Fruit fly (Drosophila melanogaster) whole organism, embryonic: ENCODE data around the gene CG31548.

Source experiments
- Bteb2 ChIP-seq: fragments of 200-800 bp; sonication (Bioruptor generic); optimal IDR thresholded peaks from 2 replicates; lab custom pipeline; 2016; ENCODE audit warnings: missing biosample characterization, missing genetic modification characterization
- CG10654 ChIP-seq: fragments of 200-800 bp; sonication (Bioruptor generic); optimal IDR thresholded peaks from 2 replicates; lab custom pipeline; 2016; ENCODE audit warnings: missing biosample characterization, missing genetic modification characterization
- CG12155 ChIP-seq: fragments of 200-800 bp; sonication (Bioruptor generic); optimal IDR thresholded peaks from 3 replicates; lab custom pipeline; 2016; ENCODE audit warnings: missing biosample characterization, missing genetic modification characterization
- CG12769 ChIP-seq: fragments of 200-800 bp; sonication (Bioruptor generic); optimal IDR thresholded peaks from 2 replicates; lab custom pipeline; 2019; ENCODE audit warnings: missing biosample characterization, mild to moderate bottlenecking, missing genetic modification characterization, moderate library complexity
- CG15011 ChIP-seq: fragments of 200-800 bp; sonication (Bioruptor generic); optimal IDR thresholded peaks from 3 replicates; lab custom pipeline; 2018; ENCODE audit warnings: missing biosample characterization, mild to moderate bottlenecking, missing genetic modification characterization
- CG15073 ChIP-seq: fragments of 200-800 bp; sonication (Bioruptor generic); optimal IDR thresholded peaks from 2 replicates; lab custom pipeline; 2016; ENCODE audit warnings: missing biosample characterization, missing genetic modification characterization
- CG15514 ChIP-seq: fragments of 200-800 bp; sonication (Bioruptor generic); optimal IDR thresholded peaks from 3 replicates; lab custom pipeline; 2017; ENCODE audit warnings: missing biosample characterization, missing genetic modification characterization, mild to moderate bottlenecking, moderate library complexity, missing genetic modification reagents
- CG16863 ChIP-seq: fragments of 200-800 bp; sonication (Bioruptor generic); optimal IDR thresholded peaks from 3 replicates; lab custom pipeline; 2016; ENCODE audit warnings: missing biosample characterization, missing genetic modification characterization
- CG18011 ChIP-seq: fragments of 200-800 bp; sonication (Bioruptor generic); optimal IDR thresholded peaks from 2 replicates; lab custom pipeline; 2017; ENCODE audit warnings: missing biosample characterization, missing genetic modification characterization, mild to moderate bottlenecking, moderate library complexity, missing genotype
- CG18764 ChIP-seq: fragments of 200-800 bp; sonication (Bioruptor generic); optimal IDR thresholded peaks from 3 replicates; lab custom pipeline; 2016; ENCODE audit warnings: missing biosample characterization, missing genetic modification characterization
- CG2199 ChIP-seq: fragments of 200-800 bp; sonication (Bioruptor generic); IDR thresholded peaks from 3 replicates; pipeline ENCODE4 v1.3.6; 2022; ENCODE audit warnings: missing biosample characterization, missing genetic modification characterization
- CG32532 ChIP-seq: fragments of 200-800 bp; sonication (Bioruptor generic); IDR thresholded peaks from 2 replicates; pipeline ENCODE4 v1.3.6; 2022; ENCODE audit warnings: missing biosample characterization, missing genetic modification characterization
- CG4820 ChIP-seq: fragments of 200-800 bp; sonication (Bioruptor generic); optimal IDR thresholded peaks from 3 replicates; lab custom pipeline; 2016; ENCODE audit warnings: missing biosample characterization, missing genetic modification characterization
- CG7928 ChIP-seq: fragments of 200-800 bp; sonication (Bioruptor generic); optimal IDR thresholded peaks from 2 replicates; lab custom pipeline; 2017; ENCODE audit warnings: missing biosample characterization, mild to moderate bottlenecking, missing genetic modification characterization
- CG9817 ChIP-seq: fragments of 200-800 bp; sonication (Bioruptor generic); optimal IDR thresholded peaks from 2 replicates; lab custom pipeline; 2018; ENCODE audit warnings: missing biosample characterization, mild to moderate bottlenecking, missing genetic modification characterization, moderate library complexity
- CTCF ChIP-seq: fragments of 200-800 bp; sonication (Bioruptor generic); optimal IDR thresholded peaks from 2 replicates; lab custom pipeline; 2017; ENCODE audit warnings: missing biosample characterization, mild to moderate bottlenecking, missing genetic modification characterization, moderate library complexity
- D19B ChIP-seq: fragments of 200-800 bp; sonication (Bioruptor generic); optimal IDR thresholded peaks from 2 replicates; lab custom pipeline; 2017; ENCODE audit warnings: missing biosample characterization, mild to moderate bottlenecking, missing genetic modification characterization
- Dbx ChIP-seq: fragments of 200-800 bp; sonication (Bioruptor generic); IDR thresholded peaks from 3 replicates; pipeline ENCODE4 v1.3.6; 2022; ENCODE audit warnings: missing biosample characterization, missing genetic modification characterization
- Deaf1 ChIP-seq: fragments of 200-800 bp; optimal IDR thresholded peaks from 3 replicates; lab custom pipeline; 2019; ENCODE audit warnings: missing biosample characterization, mild to moderate bottlenecking, missing genetic modification characterization, moderate library complexity
- Dip2 ChIP-seq: fragments of 200-800 bp; sonication (Bioruptor generic); IDR thresholded peaks from 2 replicates; pipeline ENCODE4 v1.3.6; 2022; ENCODE audit warnings: missing biosample characterization, missing genetic modification characterization
- Dip3 ChIP-seq: fragments of 200-800 bp; sonication (Bioruptor generic); optimal IDR thresholded peaks from 3 replicates; lab custom pipeline; 2016; ENCODE audit warnings: missing biosample characterization, missing genetic modification characterization
- Doc3 ChIP-seq: fragments of 200-800 bp; sonication (Bioruptor generic); IDR thresholded peaks from 3 replicates; pipeline ENCODE4 v1.3.6; 2022; ENCODE audit warnings: missing biosample characterization, missing genetic modification characterization; ENCODE audit not compliant: partially characterized antibody
- Eip74EF ChIP-seq, 2 experiments: fragments of 200-800 bp in 1 of 2; fragments of >200 bp in 1 of 2; sonication (Bioruptor generic) in 1 of 2; optimal IDR thresholded peaks; 2 replicates each; lab custom pipeline; 2017 to 2019; ENCODE audit warnings: missing biosample characterization in 2 of 2, missing genetic modification characterization in 2 of 2, mild to moderate bottlenecking in 1 of 2, moderate library complexity in 1 of 2
- HmgZ ChIP-seq: fragments of 200-800 bp; sonication (Bioruptor generic); optimal IDR thresholded peaks from 2 replicates; lab custom pipeline; 2018; ENCODE audit warnings: missing biosample characterization, mild to moderate bottlenecking, missing genetic modification characterization
- Hr3 ChIP-seq: fragments of 200-800 bp; sonication (Bioruptor generic); optimal IDR thresholded peaks from 3 replicates; lab custom pipeline; 2016; ENCODE audit warnings: missing biosample characterization, missing genetic modification characterization
- Lim3 ChIP-seq: fragments of 200-800 bp; sonication (Bioruptor generic); IDR thresholded peaks from 2 replicates; pipeline ENCODE4 v1.3.6; 2022; ENCODE audit warnings: missing biosample characterization, missing genetic modification characterization
- Med ChIP-seq: fragments of 200-800 bp; sonication (Bioruptor generic); peaks from one replicate; lab custom pipeline; 2016; ENCODE audit warnings: missing biosample characterization, missing genetic modification characterization, mild to moderate bottlenecking, inconsistent platforms, moderate library complexity
- Optix ChIP-seq: fragments of 200-800 bp; sonication (Bioruptor generic); IDR thresholded peaks from 3 replicates; pipeline ENCODE4 v1.3.6; 2022; ENCODE audit warnings: missing biosample characterization, missing genetic modification characterization
- Pdp1 ChIP-seq, 2 experiments: fragments of 200-800 bp; sonication (Bioruptor generic); optimal IDR thresholded peaks; 3 replicates each; lab custom pipeline; 2016; ENCODE audit warnings: missing biosample characterization in 2 of 2, missing genetic modification characterization in 2 of 2, mild to moderate bottlenecking in 1 of 2, moderate library complexity in 1 of 2
- Ravus ChIP-seq: fragments of 200-800 bp; sonication (Bioruptor generic); IDR thresholded peaks from 2 replicates; pipeline ENCODE4 v1.3.6; 2022; ENCODE audit warnings: missing biosample characterization, missing genetic modification characterization
- Sry-δ ChIP-seq: fragments of 200-800 bp; sonication (Bioruptor generic); optimal IDR thresholded peaks from 2 replicates; lab custom pipeline; 2016; ENCODE audit warnings: missing biosample characterization, missing genetic modification characterization
- Tbp ChIP-seq: fragments of >200 bp; optimal IDR thresholded peaks from 2 replicates; lab custom pipeline; 2018; ENCODE audit warnings: missing biosample characterization, missing genetic modification characterization
- Vsx1 ChIP-seq: fragments of 200-800 bp; sonication (Bioruptor generic); optimal IDR thresholded peaks from 2 replicates; lab custom pipeline; 2017; ENCODE audit warnings: missing biosample characterization, mild to moderate bottlenecking, missing genetic modification characterization, missing genetic modification reagents
- Xbp1 ChIP-seq: fragments of 200-800 bp; sonication (Bioruptor generic); optimal IDR thresholded peaks from 3 replicates; lab custom pipeline; 2016; ENCODE audit warnings: missing biosample characterization, mild to moderate bottlenecking, missing genetic modification characterization
- corto ChIP-seq: fragments of 200-800 bp; sonication (Bioruptor generic); optimal IDR thresholded peaks from 2 replicates; lab custom pipeline; 2016; ENCODE audit warnings: missing biosample characterization, mild to moderate bottlenecking, missing genetic modification characterization, moderate library complexity
- crp ChIP-seq, 2 experiments: fragments of 200-800 bp; sonication (Bioruptor generic); optimal IDR thresholded peaks; 2 replicates in 1 of 2; 3 replicates in 1 of 2; lab custom pipeline; 2017; ENCODE audit warnings: missing biosample characterization in 2 of 2, missing genetic modification characterization in 2 of 2, mild to moderate bottlenecking in 1 of 2, moderate library complexity in 1 of 2
- da ChIP-seq: fragments of 200-800 bp; sonication (Bioruptor generic); optimal IDR thresholded peaks from 2 replicates; lab custom pipeline; 2016; ENCODE audit warnings: missing biosample characterization, missing genetic modification characterization
- dmrt11E ChIP-seq: fragments of 200-800 bp; sonication (Bioruptor generic); optimal IDR thresholded peaks from 3 replicates; lab custom pipeline; 2018; ENCODE audit warnings: missing biosample characterization, mild to moderate bottlenecking, missing genetic modification characterization, moderate library complexity
- gcm2 ChIP-seq: fragments of 200-800 bp; sonication (Bioruptor generic); optimal IDR thresholded peaks from 2 replicates; lab custom pipeline; 2016; ENCODE audit warnings: missing biosample characterization, missing genetic modification characterization
- kay ChIP-seq: fragments of 200-800 bp; sonication (Bioruptor generic); optimal IDR thresholded peaks from 2 replicates; lab custom pipeline; 2016; ENCODE audit warnings: missing biosample characterization, missing genetic modification characterization
- mirr ChIP-seq: fragments of 200-800 bp; sonication (Bioruptor generic); optimal IDR thresholded peaks from 3 replicates; lab custom pipeline; 2018; ENCODE audit warnings: missing biosample characterization, mild to moderate bottlenecking, missing genetic modification characterization
- nom ChIP-seq: fragments of 200-800 bp; sonication (Bioruptor generic); optimal IDR thresholded peaks from 2 replicates; lab custom pipeline; 2017; ENCODE audit warnings: missing biosample characterization, missing genetic modification characterization, mild to moderate bottlenecking, moderate library complexity, missing genetic modification reagents
- onecut ChIP-seq: fragments of 200-800 bp; sonication (Bioruptor generic); IDR thresholded peaks from 2 replicates; pipeline ENCODE4 v1.3.6; 2022; ENCODE audit warnings: missing biosample characterization, missing genetic modification characterization
- schlank ChIP-seq: fragments of 200-800 bp; sonication (Bioruptor generic); optimal IDR thresholded peaks from 2 replicates; lab custom pipeline; 2018; ENCODE audit warnings: missing biosample characterization, mild to moderate bottlenecking, missing genetic modification characterization
- tgo ChIP-seq: fragments of 200-800 bp; sonication (Bioruptor generic); IDR thresholded peaks from 3 replicates; pipeline ENCODE4 v1.3.6; 2022; ENCODE audit warnings: missing biosample characterization, missing genetic modification characterization
- vnd ChIP-seq: fragments of 200-800 bp; sonication (Bioruptor generic); IDR thresholded peaks from 3 replicates; pipeline ENCODE4 v1.3.6; 2022; ENCODE audit warnings: missing biosample characterization, missing genetic modification characterization; ENCODE audit not compliant: partially characterized antibody

Gene CG31548

DNA sequence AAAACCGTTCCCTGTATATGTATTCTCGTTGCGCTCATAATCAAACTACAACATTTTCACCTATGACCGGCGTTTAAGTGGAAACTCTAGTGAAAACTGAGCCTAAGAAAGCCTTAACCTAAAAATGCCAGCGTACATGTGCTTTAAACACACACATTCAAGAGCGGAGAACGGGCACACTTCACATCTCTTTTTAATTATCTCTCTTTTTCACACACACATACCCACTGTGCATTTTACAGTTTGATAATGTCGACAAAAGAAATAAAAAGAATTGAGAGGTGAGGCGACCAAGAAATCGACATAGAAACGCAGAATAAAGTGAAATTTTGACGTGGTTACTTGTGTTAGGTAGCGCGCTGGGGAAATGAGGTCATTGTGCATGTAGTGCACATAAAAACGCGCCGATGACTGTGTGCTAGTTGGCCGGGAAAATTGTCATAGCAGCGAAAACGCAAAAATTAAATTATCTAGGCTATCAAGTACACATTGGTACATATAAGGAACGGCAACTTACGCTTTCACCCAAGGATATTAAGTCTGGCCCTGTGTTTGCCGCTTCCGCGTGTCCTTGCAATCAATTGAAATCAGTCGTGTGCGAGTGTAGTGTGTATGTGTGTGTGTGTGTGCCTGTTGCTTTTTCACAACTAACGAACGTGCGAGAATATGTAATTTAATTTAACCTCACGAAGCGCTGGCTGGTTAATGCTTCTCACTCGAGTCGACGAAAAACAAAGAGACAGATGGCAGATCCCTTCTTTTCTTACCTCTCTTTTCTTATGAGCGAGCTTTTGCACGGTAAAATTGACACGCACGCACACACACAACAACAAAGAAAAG, 36.9 kb downstream of the CG31548 start (continued):
- TF ChIP-seq Pdp1 (GFP tag; optimal IDR thresholded peaks at IDR 0.05; lab: Kevin White, UChicago) (no peak), mirr (GFP tag; lab: Kevin White, UChicago) (no peak), CG12155 (GFP tag; lab: Kevin White, UChicago) (no peak), CG4820 (no peak), Dip2 (GFP tag; lab: Robert Waterston, UW) (no peak), CG16863 (no peak), crp (GFP tag; optimal IDR thresholded peaks at IDR 0.05; lab: Kevin White, UChicago) (no peak)

- TF ChIP-seq Xbp1 (GFP tag; lab: Kevin White, UChicago) (no peak), kay (GFP tag; lab: Kevin White, UChicago) (no peak), nom (GFP tag; lab: Kevin White, UChicago) (peak; percentile 11), tgo (GFP tag; lab: Robert Waterston, UW) (no peak), Med (GFP tag; lab: Kevin White, UChicago) (peak; percentile 54), HmgZ (tag; lab: Kevin White, UChicago) (peak; percentile 33), CTCF (GFP tag; lab: Kevin White, UChicago) (peak; percentile 11), corto (GFP tag; lab: Kevin White, UChicago) (no peak), CG15011 (GFP tag; lab: Kevin White, UChicago) (no peak), CG15073 (GFP tag; lab: Kevin White, UChicago) (peak; percentile 73), CG2199 (GFP tag; lab: Robert Waterston, UW) (peak; percentile 86; the same call in 2 of the 3 replicates)
Measured at dm6 chr3R:5594878-5595277, 41.8 kb downstream of the CG31548 start.

- TF ChIP-seq da, result no peak
- no peak for TF ChIP-seq CG15011 (GFP tag; lab: Kevin White, UChicago)
- TF ChIP-seq CG18011 (GFP tag; lab: Kevin White, UChicago), result no peak
- peak; percentile 41 for TF ChIP-seq Deaf1
- TF ChIP-seq dmrt11E (tag; lab: Kevin White, UChicago), result no peak
- TF ChIP-seq CG15514 (GFP tag; lab: Kevin White, UChicago), result no peak
- no peak for TF ChIP-seq Tbp (GFP tag; lab: Kevin White, UChicago)
- no peak for TF ChIP-seq CG10654 (GFP tag; lab: Kevin White, UChicago)
- TF ChIP-seq gcm2 (GFP tag; lab: Kevin White, UChicago), result no peak
- no peak for TF ChIP-seq Doc3 (GFP tag; lab: Robert Waterston, UW)
- no peak for TF ChIP-seq vnd (GFP tag; lab: Robert Waterston, UW)
- TF ChIP-seq CG18764 (GFP tag; lab: Kevin White, UChicago), result no peak
- TF ChIP-seq CG32532 (GFP tag; lab: Robert Waterston, UW), result no peak
- no peak for TF ChIP-seq D19B (GFP tag; lab: Kevin White, UChicago)
- no peak for TF ChIP-seq schlank (tag; lab: Kevin White, UChicago)
- TF ChIP-seq Dip3, result no peak
- TF ChIP-seq Dbx (GFP tag; lab: Robert Waterston, UW), result no peak
- no peak for TF ChIP-seq Ravus
- no peak for TF ChIP-seq CG7928
- no peak for TF ChIP-seq Hr3 (GFP tag; lab: Kevin White, UChicago)
- no peak for TF ChIP-seq Eip74EF (GFP tag; optimal IDR thresholded peaks at IDR 0.05; lab: Kevin White, UChicago)
- TF ChIP-seq CG12769, result no peak
- TF ChIP-seq Sry-δ (GFP tag; lab: Kevin White, UChicago), result no peak
- TF ChIP-seq CG9817 (tag; lab: Kevin White, UChicago), result no peak
- TF ChIP-seq Vsx1 (GFP tag; lab: Kevin White, UChicago), result no peak
- no peak for TF ChIP-seq Lim3 (GFP tag; lab: Robert Waterston, UW)
- no peak for TF ChIP-seq onecut
- no peak for TF ChIP-seq Bteb2 (GFP tag; lab: Kevin White, UChicago)
- TF ChIP-seq Optix (GFP tag; lab: Robert Waterston, UW), result no peak
Measured at dm6 chr3R:5592009-5592572, 44.6 kb downstream of the CG31548 start.
